Fruit fly (Drosophila melanogaster) whole organism, embryonic: ENCODE data around the gene IA-2.

Experiments
- CG11504 ChIP-seq: fragments of 200-800 bp; sonication (Bioruptor generic); optimal IDR thresholded peaks from 3 replicates; lab custom pipeline; 2019; ENCODE audit warnings: missing biosample characterization, mild to moderate bottlenecking, missing genetic modification characterization, moderate library complexity
- CG12942 ChIP-seq: fragments of 200-800 bp; sonication (Bioruptor generic); optimal IDR thresholded peaks from 3 replicates; lab custom pipeline; 2016; ENCODE audit warnings: missing biosample characterization, missing genetic modification characterization
- CG13424 ChIP-seq: fragments of 200-800 bp; sonication (Bioruptor generic); optimal IDR thresholded peaks from 2 replicates; lab custom pipeline; 2019; ENCODE audit warnings: missing biosample characterization, mild to moderate bottlenecking, missing genetic modification characterization, moderate library complexity
- CG2199 ChIP-seq: fragments of 200-800 bp; sonication (Bioruptor generic); IDR thresholded peaks from 3 replicates; pipeline ENCODE4 v1.3.6; 2022; ENCODE audit warnings: missing biosample characterization, missing genetic modification characterization
- CG42726 ChIP-seq: fragments of 200-800 bp; sonication (Bioruptor generic); IDR thresholded peaks from 2 replicates; pipeline ENCODE4 v1.3.6; 2022; ENCODE audit warnings: missing biosample characterization, missing genetic modification characterization; ENCODE audit not compliant: partially characterized antibody
- Chrac-16 ChIP-seq: fragments of 200-800 bp; sonication (Bioruptor generic); optimal IDR thresholded peaks from 3 replicates; lab custom pipeline; 2016; ENCODE audit warnings: missing biosample characterization, missing genetic modification characterization
- Deaf1 ChIP-seq: fragments of 200-800 bp; optimal IDR thresholded peaks from 3 replicates; lab custom pipeline; 2019; ENCODE audit warnings: missing biosample characterization, mild to moderate bottlenecking, missing genetic modification characterization, moderate library complexity
- pho ChIP-seq: fragments of 200-800 bp; sonication (Bioruptor generic); optimal IDR thresholded peaks from 2 replicates; lab custom pipeline; 2016; ENCODE audit warnings: missing biosample characterization, missing genetic modification characterization
- wdn ChIP-seq: fragments of 200-800 bp; sonication (Bioruptor generic); IDR thresholded peaks from 2 replicates; pipeline ENCODE4 v1.3.6; 2022; ENCODE audit warnings: missing biosample characterization, missing genetic modification characterization

DNA sequence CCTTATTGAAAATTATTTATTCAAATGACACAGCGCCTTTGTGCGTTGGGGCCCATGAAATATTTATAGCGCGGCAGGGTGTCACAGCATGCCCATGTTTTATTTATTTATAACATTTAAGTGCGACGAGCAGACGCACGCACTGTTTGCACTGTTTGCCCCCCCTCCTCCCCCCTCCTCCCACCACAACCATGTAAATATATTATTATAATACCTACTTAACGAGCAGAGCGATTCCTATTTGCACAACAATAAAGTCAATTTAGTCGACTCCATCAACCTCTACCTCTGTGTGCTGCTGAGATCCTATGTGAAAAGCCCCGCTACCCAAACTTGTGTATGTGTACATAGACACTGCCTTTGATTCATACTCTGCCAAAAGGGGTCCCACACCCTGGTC lies 46.9 kb upstream of the IA-2 start:
- TF ChIP-seq CG12942 (no peak), wdn (GFP tag; lab: Robert Waterston, UW) (no peak), Chrac-16 (GFP tag; lab: Kevin White, UChicago) (no peak), CG11504 (peak; percentile 24), Deaf1 (no peak), CG42726 (no peak), CG2199 (no peak), pho (GFP tag; lab: Kevin White, UChicago) (no peak), CG13424 (peak; percentile 20)
